Fruit fly (Drosophila melanogaster): Measurements from ENCODE around the gene CG15347.

DNA sequence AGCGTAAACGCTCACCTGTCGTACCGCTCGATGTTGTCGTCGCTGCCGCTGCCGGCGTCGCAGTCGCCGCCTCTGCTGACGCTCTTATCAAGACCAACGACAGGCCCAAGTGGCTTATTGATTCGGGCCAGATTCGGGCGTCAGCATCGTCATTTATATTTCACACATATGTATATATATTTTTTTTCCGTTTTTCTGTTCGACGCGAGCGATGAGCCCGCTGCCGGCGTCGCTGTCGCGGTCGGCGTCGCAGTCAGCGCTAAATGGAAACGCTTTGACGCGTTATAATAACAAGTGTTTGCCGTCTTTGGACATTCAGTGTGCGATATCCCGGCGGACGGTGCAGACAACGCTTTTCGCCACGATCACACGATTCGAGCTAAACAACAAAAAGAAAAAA is 41.4 kb upstream of the CG15347 start:
- no peak for TF ChIP-seq pan (optimal IDR thresholded peaks at IDR 0.05)
- no peak for TF ChIP-seq usp (GFP tag; optimal IDR thresholded peaks at IDR 0.05)
